Fruit fly (Drosophila melanogaster) S2 (cell line): ENCODE data around the gene PICK1.

Source experiments
- CG8478 ChIP-seq: fragments of >200 bp; optimal IDR thresholded peaks from 2 replicates; lab custom pipeline; 2018
- CTCF ChIP-seq, 2 experiments: fragments of >200 bp; optimal IDR thresholded peaks; 2 replicates each; lab custom pipeline; 2018

Gene PICK1

DNA sequence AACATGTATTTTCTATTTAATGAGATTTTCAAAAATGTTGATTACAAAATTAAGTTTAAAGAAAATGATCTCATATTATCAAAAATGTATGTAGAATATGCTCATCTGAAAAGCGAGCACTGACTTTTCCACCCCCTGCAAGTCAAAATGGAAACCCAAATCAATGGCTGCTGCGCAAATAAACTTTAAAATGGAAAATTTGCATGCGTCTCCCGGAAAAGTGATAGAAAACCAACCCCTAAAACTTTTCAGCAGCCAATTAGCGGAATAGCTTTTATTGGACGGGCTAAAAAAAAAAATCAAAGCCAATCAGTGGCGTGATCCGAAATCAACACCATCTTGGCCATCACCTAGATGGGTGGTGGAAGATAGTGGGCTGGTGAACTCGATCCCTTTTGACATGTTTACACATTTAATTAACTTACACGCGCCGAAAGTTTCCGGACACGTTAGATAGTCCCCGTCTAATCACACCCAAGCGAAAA, 5.5 kb upstream of the PICK1 start:
- TF ChIP-seq CG8478 (lab: Kevin White, UChicago) (no peak), CTCF (optimal IDR thresholded peaks at IDR 0.05; lab: Kevin White, UChicago) (no peak)

DNA sequence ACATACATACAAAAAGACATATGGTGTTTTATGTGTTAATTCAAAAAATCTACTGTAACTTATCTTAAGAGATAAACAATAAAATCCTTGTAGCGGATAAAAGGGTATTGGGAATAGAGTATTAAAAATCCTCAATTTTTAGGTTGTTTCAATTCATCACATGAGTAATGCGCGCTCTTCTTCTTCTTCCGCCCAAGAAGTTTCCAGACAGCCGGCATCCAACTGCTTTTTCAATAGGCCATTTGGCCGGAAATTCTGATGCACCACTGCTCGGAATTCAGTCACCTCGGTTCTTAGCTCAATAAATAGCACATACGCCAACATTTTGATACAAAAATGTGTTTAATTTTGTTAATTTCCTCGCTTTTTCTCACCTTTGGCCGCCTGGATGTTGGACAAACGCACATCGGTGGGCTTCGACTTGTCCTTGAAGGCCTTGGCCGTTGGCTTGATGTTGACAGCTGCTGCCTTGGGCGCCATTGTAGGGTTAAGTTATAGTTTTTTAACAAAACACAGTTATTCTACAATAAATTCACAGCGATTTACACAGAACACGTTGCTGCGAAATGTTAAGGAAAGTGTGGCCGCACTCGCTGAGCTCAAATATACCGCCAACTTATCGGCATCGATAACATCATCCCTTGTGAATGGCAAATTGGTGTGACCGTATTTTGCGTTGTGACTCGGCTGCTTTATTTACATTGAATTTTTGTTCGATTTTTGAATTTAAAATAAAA, 2.3 kb upstream of the PICK1 start, which contains the start of the genes CCT4 and CG6153:
Gene CCT4, minus strand, starts transcription at position 592 of the 737 bp plus-strand sequence.
Gene CG6153, plus strand, starts transcription at position 651 of the 737 bp plus-strand sequence.
- no peak for TF ChIP-seq CG8478 (lab: Kevin White, UChicago)
- no peak for TF ChIP-seq CTCF (optimal IDR thresholded peaks at IDR 0.05; lab: Kevin White, UChicago)

DNA sequence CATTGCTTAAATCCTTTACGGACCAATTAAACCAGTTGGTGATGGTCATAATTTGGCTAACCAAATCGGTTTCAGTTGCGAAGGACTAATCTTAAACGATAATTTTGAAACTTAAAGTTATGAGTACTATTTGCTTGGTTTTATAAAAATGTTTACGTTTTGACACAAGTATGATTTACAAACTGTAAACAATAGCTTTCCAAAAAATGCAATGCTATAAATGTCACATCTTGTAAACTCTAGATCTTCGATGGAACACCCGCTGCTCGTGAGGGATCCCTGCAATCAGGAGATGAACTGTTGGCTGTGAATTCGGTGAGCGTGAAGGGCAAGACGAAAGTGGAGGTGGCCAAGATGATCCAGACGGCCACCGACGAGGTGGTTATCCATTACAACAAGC, 2.4 kb downstream of the PICK1 start, which contains the start of gene CG5781:
Gene CG5781, minus strand, starts transcription at position 101 of the 400 bp plus-strand sequence.
- TF ChIP-seq CG8478 (lab: Kevin White, UChicago) = no peak
- TF ChIP-seq CTCF (optimal IDR thresholded peaks at IDR 0.05; lab: Kevin White, UChicago) = no peak

DNA sequence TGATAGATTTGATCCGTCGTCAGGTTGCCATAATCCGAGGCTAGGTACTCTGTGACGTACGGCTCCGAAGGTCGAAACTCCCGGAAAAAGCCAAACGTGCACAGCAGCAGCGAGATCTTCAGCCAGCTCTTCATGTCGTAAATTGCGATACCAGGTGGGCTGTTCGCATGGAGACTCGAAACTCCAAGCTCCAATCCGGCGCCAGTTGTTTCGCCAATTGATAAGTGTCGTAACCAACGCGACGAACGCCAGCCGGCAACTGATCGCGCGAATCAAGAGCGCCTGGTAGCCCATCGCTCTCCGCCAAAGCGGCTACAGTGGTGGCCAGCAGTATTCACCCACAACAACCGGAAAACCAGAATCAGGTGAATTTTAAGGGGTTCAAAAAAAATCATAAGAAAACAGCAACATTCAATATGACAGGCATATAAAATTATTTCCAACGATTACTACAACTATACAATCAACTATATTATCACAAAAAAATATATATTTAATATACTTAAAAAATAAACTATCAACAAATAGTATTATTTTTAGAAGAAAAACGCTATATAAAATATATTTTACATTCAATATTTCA, 5.6 kb downstream of the PICK1 start, which contains the start of gene CG17036:
Gene CG17036, minus strand, starts transcription at position 366 of the 583 bp plus-strand sequence.
- TF ChIP-seq CTCF (optimal IDR thresholded peaks at IDR 0.05; lab: Kevin White, UChicago) (no peak), CG8478 (lab: Kevin White, UChicago) (no peak)

DNA sequence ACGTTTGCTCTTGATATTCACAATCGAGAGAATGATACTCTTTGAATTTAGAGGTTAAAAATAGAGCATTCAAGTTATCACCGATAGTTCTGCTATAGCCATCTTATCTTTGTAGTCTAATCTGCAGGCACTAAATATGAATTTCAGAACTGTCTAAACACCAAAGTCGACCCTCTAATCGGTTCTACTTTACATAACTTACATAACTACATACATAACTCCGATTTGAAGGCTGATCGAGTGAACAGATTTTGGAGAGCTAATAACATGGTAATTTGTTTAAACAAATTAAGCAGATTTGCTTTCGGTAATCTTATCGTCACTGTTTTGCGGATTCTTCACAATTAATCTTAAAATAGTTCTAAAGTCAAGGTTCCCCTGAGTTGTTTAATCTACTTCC, 6.7 kb downstream of the PICK1 start:
- TF ChIP-seq CTCF (optimal IDR thresholded peaks at IDR 0.05; lab: Kevin White, UChicago) (no peak), CG8478 (lab: Kevin White, UChicago) (no peak)

DNA sequence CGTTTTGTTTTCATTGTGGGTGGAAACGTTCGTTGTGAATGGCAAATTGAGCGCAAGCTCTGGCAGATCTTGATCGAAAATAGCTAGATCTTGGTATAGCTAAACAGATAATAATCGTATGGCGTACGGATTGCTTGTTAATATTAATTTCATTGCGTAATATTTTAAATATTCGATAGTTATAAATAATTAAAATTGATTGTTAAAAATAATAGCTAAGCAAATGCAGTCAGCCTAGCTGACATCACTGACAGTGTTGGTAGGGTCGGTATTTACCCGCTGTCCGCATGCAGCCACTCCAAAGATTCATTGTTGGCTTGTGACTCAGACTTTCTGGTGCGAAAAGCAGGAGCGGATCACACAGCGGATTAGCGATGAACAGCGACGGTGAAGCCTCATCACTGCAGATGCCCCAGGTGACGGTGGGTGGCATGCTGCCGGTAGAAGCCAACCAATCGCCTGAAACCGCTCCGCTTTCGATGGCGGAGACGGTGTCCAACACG, 9.6 kb downstream of the PICK1 start, which contains the start of the genes CG5776 and spict:
Gene CG5776, minus strand, starts transcription at position 34 of the 503 bp plus-strand sequence.
Gene spict, plus strand, starts transcription at position 308 of the 503 bp plus-strand sequence.
- TF ChIP-seq CTCF (optimal IDR thresholded peaks at IDR 0.05; lab: Kevin White, UChicago) (peak in 1 of 2 experiments; percentile 15), CG8478 (lab: Kevin White, UChicago) (no peak)

DNA sequence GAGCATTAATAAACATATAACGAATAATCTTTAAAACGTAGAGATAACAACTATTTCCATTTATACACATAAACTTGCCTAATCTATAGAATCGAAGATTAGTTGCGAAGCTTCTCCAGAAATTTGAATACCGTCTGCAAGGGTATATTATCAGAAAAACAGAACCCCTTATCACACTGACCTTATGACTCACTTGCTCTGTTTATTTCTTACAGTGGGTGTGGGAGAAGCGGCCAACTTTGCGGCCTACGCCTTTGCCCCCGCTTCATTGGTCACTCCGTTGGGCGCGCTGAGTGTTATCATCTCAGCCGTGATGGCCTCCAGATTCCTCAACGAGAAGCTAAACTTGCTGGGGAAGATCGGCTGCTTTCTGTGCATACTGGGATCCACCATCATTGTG, 10.5 kb downstream of the PICK1 start:
- TF ChIP-seq CG8478 (lab: Kevin White, UChicago) (no peak), CTCF (optimal IDR thresholded peaks at IDR 0.05; lab: Kevin White, UChicago) (no peak)

DNA sequence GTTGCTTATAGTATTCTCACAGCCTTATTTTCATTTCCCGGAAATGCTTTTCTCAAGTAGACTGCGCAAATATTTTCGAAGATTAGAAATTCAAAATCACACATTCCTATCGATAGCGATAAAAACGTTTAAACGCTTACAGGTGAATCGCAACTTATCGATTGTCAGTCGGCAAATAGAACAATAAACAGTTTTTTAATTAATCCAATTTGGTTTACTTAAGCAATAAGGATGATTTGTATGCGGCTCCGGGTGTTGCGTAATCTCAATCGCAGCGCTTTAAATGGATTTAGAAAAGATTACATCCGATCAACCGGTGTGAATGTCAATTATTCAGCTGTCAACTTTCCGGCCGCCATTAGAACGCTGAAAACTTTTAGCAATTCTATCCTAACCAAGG, 12.7 kb downstream of the PICK1 start, which contains the start of the genes CG6180 and CG15484:
Gene CG6180, plus strand, starts transcription at position 122 of the 400 bp plus-strand sequence.
Gene CG15484, minus strand, starts transcription at position 172 of the 400 bp plus-strand sequence.
- TF ChIP-seq CTCF (optimal IDR thresholded peaks at IDR 0.05; lab: Kevin White, UChicago) = no peak
- TF ChIP-seq CG8478 (lab: Kevin White, UChicago) = no peak

DNA sequence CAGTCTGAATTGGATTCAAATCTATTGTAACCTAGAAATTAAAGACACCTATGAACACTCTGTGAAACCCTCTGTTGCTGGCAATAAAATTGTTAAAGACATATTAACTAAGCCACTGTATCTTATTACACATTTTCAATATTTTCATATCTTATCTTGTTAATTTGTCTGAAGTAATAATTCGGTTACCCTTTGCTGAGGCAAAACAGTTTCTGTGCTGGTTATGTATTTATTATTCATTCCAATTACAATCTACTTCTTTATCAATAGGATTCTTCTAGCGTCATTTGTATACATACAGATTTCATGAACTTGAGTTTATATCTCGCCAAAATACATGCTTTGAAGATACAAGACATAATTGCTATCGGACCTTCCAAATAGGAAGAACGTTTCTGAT, 13.7 kb downstream of the PICK1 start:
- TF ChIP-seq CTCF (optimal IDR thresholded peaks at IDR 0.05; lab: Kevin White, UChicago) (no peak), CG8478 (lab: Kevin White, UChicago) (no peak)

DNA sequence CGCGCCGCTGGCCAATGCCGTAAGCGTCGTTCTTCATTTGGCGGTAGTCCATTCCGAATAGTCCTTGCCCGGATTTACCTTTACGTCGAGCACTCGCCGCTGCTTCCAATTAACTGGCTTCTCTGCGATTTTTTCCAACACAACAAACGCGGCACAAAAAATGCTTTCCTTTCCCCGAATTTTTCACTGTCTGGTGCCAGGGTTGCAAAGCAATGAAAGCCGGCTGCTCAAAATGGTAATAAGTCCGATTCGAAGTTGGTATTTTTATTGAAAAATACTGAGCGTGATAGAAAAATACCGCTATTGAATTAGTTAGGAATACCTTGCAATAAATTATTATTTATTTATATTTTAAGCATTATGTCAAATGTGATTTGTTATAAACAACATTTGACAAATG, 17.4 kb downstream of the PICK1 start:
- no peak for TF ChIP-seq CG8478 (lab: Kevin White, UChicago)
- TF ChIP-seq CTCF (optimal IDR thresholded peaks at IDR 0.05; lab: Kevin White, UChicago) = no peak

DNA sequence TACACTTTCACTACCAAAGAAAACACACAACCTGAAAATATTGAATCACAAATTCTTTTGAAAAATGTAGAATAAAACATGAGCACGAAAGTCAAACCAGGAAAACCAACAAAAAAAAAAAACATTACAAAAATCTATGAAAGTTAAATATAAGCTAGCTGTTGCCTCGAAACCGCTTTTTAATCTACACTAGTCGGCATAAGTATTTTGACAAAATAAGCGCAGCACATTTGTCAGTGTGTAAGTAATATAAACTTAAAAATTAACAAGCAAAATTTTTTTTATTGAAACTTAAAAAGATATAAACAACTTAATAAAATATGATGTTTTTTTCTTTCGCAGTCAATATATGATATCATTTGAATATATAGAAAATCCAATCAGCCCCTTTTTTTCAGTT, 18.0 kb downstream of the PICK1 start, which contains the start of gene CG5787:
Gene CG5787, minus strand, starts transcription at position 101 of the 400 bp plus-strand sequence.
- TF ChIP-seq CTCF (optimal IDR thresholded peaks at IDR 0.05; lab: Kevin White, UChicago) (no peak), CG8478 (lab: Kevin White, UChicago) (no peak)

DNA sequence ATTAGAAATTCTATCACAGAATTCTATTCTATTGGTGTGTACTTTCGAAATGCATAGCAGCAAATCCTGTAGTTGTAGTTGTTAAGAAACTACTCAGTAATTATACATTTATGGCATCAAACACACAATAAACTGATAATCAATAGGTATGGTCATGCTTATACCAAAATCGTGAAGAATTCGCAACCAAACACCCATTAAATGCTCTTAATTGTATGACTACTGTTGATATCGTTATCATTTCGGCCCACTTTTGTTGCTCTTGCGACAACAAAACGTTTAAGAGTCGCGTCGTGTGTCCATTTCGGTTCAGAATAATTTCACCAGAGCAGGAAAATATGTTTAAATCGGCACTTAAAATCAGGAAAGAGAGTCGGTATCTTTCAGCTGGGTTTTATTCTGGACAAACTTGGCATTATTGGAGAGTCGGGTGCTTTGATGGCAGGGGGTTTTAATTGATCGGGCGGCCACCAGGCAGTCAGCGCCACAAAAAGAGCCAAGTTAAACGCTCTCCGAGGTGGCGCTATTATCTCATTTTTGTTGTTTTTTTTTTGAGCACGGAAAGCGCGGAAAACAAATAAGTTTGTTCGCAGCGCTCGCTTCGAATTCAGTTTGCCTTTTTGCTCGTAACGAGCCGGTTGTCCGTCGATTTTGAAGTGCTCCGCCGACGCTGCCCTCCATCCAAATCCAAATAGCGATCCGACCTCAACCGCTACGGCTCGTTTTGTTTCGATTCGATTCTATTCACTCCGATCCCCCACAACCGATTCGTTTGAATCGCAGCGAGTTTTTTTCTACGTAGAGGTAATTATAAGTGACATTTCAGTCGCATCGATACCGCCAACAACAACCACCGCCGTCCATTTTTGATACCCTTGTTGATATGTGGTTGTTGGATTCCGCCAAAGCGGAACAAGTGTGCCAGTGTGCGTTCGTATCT, 23.9 kb downstream of the PICK1 start, which contains the start of gene MRP:
Gene MRP, plus strand, starts transcription at position 609 of the 940 bp plus-strand sequence.
- TF ChIP-seq CTCF (optimal IDR thresholded peaks at IDR 0.05; lab: Kevin White, UChicago) = no peak
- TF ChIP-seq CG8478 (lab: Kevin White, UChicago) = no peak

DNA sequence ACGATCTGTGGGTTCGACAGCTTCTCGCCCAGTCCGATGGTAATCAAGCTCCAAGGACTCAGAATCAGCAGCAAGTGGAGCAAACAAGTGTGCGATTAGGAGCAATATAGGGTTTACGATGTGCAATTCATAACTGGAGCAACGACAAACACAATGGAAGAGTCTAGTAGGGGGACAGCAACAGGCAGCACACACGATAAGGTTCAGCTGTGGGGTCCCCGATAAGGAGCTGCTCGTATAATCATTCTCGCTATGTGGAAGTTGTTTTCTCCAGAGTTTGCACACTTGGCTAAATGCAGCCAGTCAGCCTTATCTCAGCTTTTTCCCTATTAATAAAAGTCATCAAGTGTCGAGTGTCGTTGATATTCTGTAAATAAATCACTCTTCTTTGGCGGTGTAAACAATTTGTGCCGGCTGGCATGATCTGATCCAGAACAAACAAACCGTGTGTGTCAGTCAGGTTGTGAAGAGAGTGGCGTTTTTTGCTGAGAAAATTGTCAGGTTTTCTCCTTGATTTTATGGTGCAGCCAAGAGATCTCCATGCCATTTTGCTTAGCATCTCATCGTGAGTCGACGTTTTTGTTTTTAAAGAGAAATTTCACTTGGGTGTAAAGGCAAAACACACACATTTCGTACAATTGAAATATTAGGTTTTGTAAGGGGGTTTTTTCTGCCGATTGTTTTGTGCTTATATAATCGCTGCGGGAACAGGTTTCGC, 25.0 kb downstream of the PICK1 start:
- TF ChIP-seq CG8478 (lab: Kevin White, UChicago) = no peak
- no peak for TF ChIP-seq CTCF (optimal IDR thresholded peaks at IDR 0.05; lab: Kevin White, UChicago)
